Worm (Caenorhabditis elegans) whole organism, L4 larva: ENCODE measurements around the gene pcrg-1.
A peak's percentile ranks its signal among the peaks of the same experiment; 100 is the strongest.

ENCODE experiments used
- F44E2.7 ChIP-seq: fragments of 200-800 bp; sonication (Bioruptor generic); IDR thresholded peaks from 2 replicates; pipeline ENCODE4 v2.1.2; 2022; ENCODE audit warnings: missing genetic modification characterization, missing compliant biosample characterization
- R02D3.7 ChIP-seq: fragments of 150-350 bp; sonication (generic microtip); optimal IDR thresholded peaks from 3 replicates; lab custom pipeline; 2014; ENCODE audit warnings: missing biosample characterization, missing genetic modification characterization
- T20F7.1 ChIP-seq: fragments of 200-800 bp; sonication (Bioruptor generic); optimal IDR thresholded peaks from 2 replicates; lab custom pipeline; 2018; ENCODE audit warnings: mild to moderate bottlenecking, missing genetic modification characterization, missing compliant biosample characterization
- T26A8.4 ChIP-seq: fragments of 200-800 bp; sonication (Bioruptor generic); IDR thresholded peaks from 2 replicates; pipeline ENCODE4 v1.3.6; 2022; ENCODE audit warnings: missing genetic modification characterization, missing compliant biosample characterization
- ZK337.2 ChIP-seq: fragments of 200-800 bp; sonication (Bioruptor generic); IDR thresholded peaks from 2 replicates; pipeline ENCODE4 v1.3.6; 2022; ENCODE audit warnings: missing genetic modification reagents, missing genetic modification characterization, missing compliant biosample characterization
- ZK546.5 ChIP-seq, 2 experiments: sonication (generic microtip); optimal IDR thresholded peaks; 2 replicates each; lab custom pipeline; 2017; ENCODE audit warnings: missing biosample characterization in 2 of 2, missing genetic modification characterization in 2 of 2
- aha-1 ChIP-seq: fragments of 150-350 bp; peaks from one replicate; lab custom pipeline; 2014; ENCODE audit warnings: missing biosample characterization, missing genetic modification characterization
- aly-2 ChIP-seq: sonication (generic microtip); optimal IDR thresholded peaks from 2 replicates; lab custom pipeline; 2018; ENCODE audit warnings: missing biosample characterization, missing genetic modification characterization
- ceh-44 ChIP-seq: fragments of 200-800 bp; sonication (Bioruptor generic); IDR thresholded peaks from 2 replicates; pipeline ENCODE4 v1.3.6; 2022; ENCODE audit warnings: missing genetic modification reagents, missing genetic modification characterization, missing compliant biosample characterization
- cey-2 ChIP-seq: sonication (generic microtip); optimal IDR thresholded peaks from 3 replicates; lab custom pipeline; 2017; ENCODE audit warnings: missing genetic modification characterization, mild to moderate bottlenecking, missing compliant biosample characterization, antibody characterized with exemption, borderline replicate concordance; ENCODE audit not compliant: insufficient read depth
- ctbp-1 ChIP-seq: fragments of 200-800 bp; sonication (Bioruptor generic); IDR thresholded peaks from 2 replicates; pipeline ENCODE4 v1.3.6; 2022; ENCODE audit warnings: missing genetic modification reagents, missing genetic modification characterization, missing compliant biosample characterization
- daf-16 ChIP-seq, 3 experiments: sonication (generic microtip); optimal IDR thresholded peaks; 2 replicates each; lab custom pipeline; 2016 to 2017; ENCODE audit warnings: missing genetic modification characterization in 3 of 3, missing genetic modification reagents in 3 of 3, mild to moderate bottlenecking in 2 of 3, missing compliant biosample characterization in 2 of 3, missing biosample characterization in 1 of 3, moderate library complexity in 1 of 3
- daf-19 ChIP-seq: fragments of 200-800 bp; sonication (Bioruptor generic); conservative IDR thresholded peaks from 2 replicates; pipeline ENCODE4 v1.3.6; 2022; ENCODE audit warnings: missing genetic modification characterization, missing compliant biosample characterization
- fkh-10 ChIP-seq: fragments of 150-350 bp; optimal IDR thresholded peaks from 2 replicates; lab custom pipeline; 2014; ENCODE audit warnings: missing biosample characterization, missing genetic modification reagents, missing genetic modification characterization
- fos-1 ChIP-seq: fragments of 150-350 bp; optimal IDR thresholded peaks from 2 replicates; lab custom pipeline; 2014; ENCODE audit warnings: missing biosample characterization, missing genetic modification characterization
- hif-1 ChIP-seq, 2 experiments: sonication (generic microtip); optimal IDR thresholded peaks; 2 replicates each; lab custom pipeline; 2016 to 2017; ENCODE audit warnings: missing compliant biosample characterization in 2 of 2, missing genetic modification characterization in 2 of 2, missing genetic modification reagents in 2 of 2, missing genotype in 2 of 2, mild to moderate bottlenecking in 1 of 2
- hlh-30 ChIP-seq: sonication (generic microtip); optimal IDR thresholded peaks from 2 replicates; lab custom pipeline; 2017; ENCODE audit warnings: antibody characterized with exemption, mild to moderate bottlenecking, missing genetic modification characterization, missing compliant biosample characterization; ENCODE audit not compliant: insufficient read depth
- lin-13 ChIP-seq: fragments of 150-350 bp; optimal IDR thresholded peaks from 2 replicates; lab custom pipeline; 2014; ENCODE audit warnings: missing biosample characterization, missing genetic modification reagents, missing genetic modification characterization
- lin-38 ChIP-seq: fragments of 200-800 bp; sonication (Bioruptor generic); IDR thresholded peaks from 2 replicates; pipeline ENCODE4 v1.3.6; 2022; ENCODE audit warnings: missing genetic modification reagents, missing genetic modification characterization, missing compliant biosample characterization
- mdl-1 ChIP-seq, 2 experiments: fragments of 150-350 bp in 1 of 2; sonication (generic microtip) in 1 of 2; optimal IDR thresholded peaks; 2 replicates each; lab custom pipeline; 2014 to 2017; ENCODE audit warnings: missing biosample characterization in 2 of 2, missing genetic modification characterization in 2 of 2
- mdt-29 ChIP-seq: fragments of 200-800 bp; sonication (Bioruptor generic); IDR thresholded peaks from 2 replicates; pipeline ENCODE4 v1.3.6; 2022; ENCODE audit warnings: missing genetic modification reagents, missing genetic modification characterization, missing compliant biosample characterization
- nhr-11 ChIP-seq: fragments of 150-350 bp; optimal IDR thresholded peaks from 2 replicates; lab custom pipeline; 2014; ENCODE audit warnings: missing biosample characterization, missing genetic modification characterization
- nhr-76 ChIP-seq: fragments of 150-350 bp; optimal IDR thresholded peaks from 2 replicates; lab custom pipeline; 2014; ENCODE audit warnings: missing biosample characterization, missing genetic modification characterization
- nhr-77 ChIP-seq: fragments of 150-350 bp; optimal IDR thresholded peaks from 2 replicates; lab custom pipeline; 2014; ENCODE audit warnings: missing biosample characterization, missing genetic modification characterization
- php-3 ChIP-seq: fragments of 200-800 bp; sonication (Bioruptor generic); IDR thresholded peaks from 2 replicates; pipeline ENCODE4 v1.3.6; 2022; ENCODE audit warnings: missing genetic modification reagents, missing genetic modification characterization, missing compliant biosample characterization
- rbr-2 ChIP-seq: sonication (generic microtip); optimal IDR thresholded peaks from 2 replicates; lab custom pipeline; 2016; ENCODE audit warnings: missing genotype, missing genetic modification characterization, missing compliant biosample characterization
- tag-97 ChIP-seq: fragments of 200-800 bp; sonication (Bioruptor generic); IDR thresholded peaks from 2 replicates; pipeline ENCODE4 v1.3.6; 2022; ENCODE audit warnings: missing genetic modification characterization, missing compliant biosample characterization
- unc-62 ChIP-seq, 3 experiments: fragments of 150-350 bp in 1 of 3; sonication (generic microtip); optimal IDR thresholded peaks in 2 of 3; peaks in 1 of 3; 1 replicate in 1 of 3; 2 replicates in 2 of 3; lab custom pipeline; 2014 to 2017; ENCODE audit warnings: missing biosample characterization in 3 of 3, missing genetic modification characterization in 3 of 3, missing genetic modification reagents in 3 of 3, missing genotype in 1 of 3
- vab-7 ChIP-seq: fragments of 200-800 bp; sonication (Bioruptor generic); IDR thresholded peaks from 2 replicates; pipeline ENCODE4 v1.3.6; 2022; ENCODE audit warnings: missing genetic modification reagents, missing genetic modification characterization, missing compliant biosample characterization
- zfp-3 ChIP-seq: fragments of 200-800 bp; sonication (Bioruptor generic); conservative IDR thresholded peaks from 2 replicates; pipeline ENCODE4 v1.3.6; 2022; ENCODE audit warnings: missing genetic modification reagents, missing genetic modification characterization, missing compliant biosample characterization
- zip-11 ChIP-seq: fragments of 200-800 bp; sonication (Bioruptor generic); IDR thresholded peaks from 2 replicates; pipeline ENCODE4 v1.3.6; 2022; ENCODE audit warnings: missing genetic modification characterization, missing compliant biosample characterization
- zip-2 ChIP-seq: fragments of 150-350 bp; optimal IDR thresholded peaks from 2 replicates; lab custom pipeline; 2014; ENCODE audit warnings: missing biosample characterization, missing genetic modification characterization

Gene pcrg-1

DNA sequence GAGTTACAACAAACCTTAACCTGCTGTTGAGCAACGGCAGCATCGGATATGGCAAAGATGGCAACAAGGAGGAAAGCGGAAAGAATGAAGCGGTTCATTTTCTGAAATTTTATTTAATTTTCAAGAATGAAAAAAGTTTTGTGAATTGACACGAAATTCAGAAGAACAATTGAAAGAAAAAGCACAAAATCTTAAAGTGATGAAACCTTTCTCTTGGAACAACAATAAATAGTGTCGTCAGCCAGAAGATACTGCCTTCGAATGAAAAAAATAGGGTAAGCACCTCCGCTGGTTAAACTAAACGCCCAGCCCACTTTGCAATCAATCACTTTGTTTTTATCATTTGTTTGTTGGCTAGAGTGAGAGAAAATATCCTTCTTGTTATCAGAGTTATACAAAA lies 11.7 kb downstream of the pcrg-1 start, which contains the start of gene E04F6.9:
Gene E04F6.9 (minus strand): TSS at position 101 of the 400 bp plus-strand sequence.
- TF ChIP-seq rbr-2 (tag; lab: Kevin White, UChicago), result no peak
- TF ChIP-seq daf-16 (GFP tag; optimal IDR thresholded peaks at IDR 0.05; lab: Kevin White, UChicago), result peak in 1 of 2 experiments; percentile 36
- no peak for TF ChIP-seq daf-16 (tag; optimal IDR thresholded peaks at IDR 0.05; lab: Kevin White, UChicago)
- TF ChIP-seq, all 104 proteins: peak for 1

DNA sequence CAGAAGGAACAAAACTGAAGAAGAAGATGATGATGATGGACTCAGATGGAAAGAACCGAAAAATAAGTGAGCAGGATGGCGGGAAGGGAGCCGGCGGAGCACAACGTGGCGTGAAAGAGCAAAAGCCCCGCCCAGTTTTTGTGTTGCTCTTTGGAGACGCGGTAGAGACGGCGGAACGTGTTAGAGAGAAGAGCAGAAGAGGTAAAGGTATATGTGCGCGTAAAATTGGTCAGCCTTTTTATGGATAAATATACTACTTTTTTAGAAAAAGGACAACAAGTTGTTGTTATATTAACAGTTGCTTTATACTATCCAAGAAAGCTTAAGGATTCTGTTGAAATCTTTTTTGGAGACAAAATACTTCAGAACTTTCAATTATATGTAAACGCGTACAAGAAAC lies 16.7 kb downstream of the pcrg-1 start, which contains the start of gene E04F6.10:
Gene E04F6.10 (minus strand): TSS at position 101 of the 400 bp plus-strand sequence.
- TF ChIP-seq hif-1 (tag; optimal IDR thresholded peaks at IDR 0.05; lab: Kevin White, UChicago), result no peak
- TF ChIP-seq T26A8.4 (GFP tag; lab: Robert Waterston, UW), result no peak
- TF ChIP-seq zfp-3 (GFP tag; lab: Robert Waterston, UW), result no peak
- TF ChIP-seq lin-38 (GFP tag; lab: Robert Waterston, UW), result no peak
- no peak for TF ChIP-seq fos-1 (tag; lab: Kevin White, UChicago)
- TF ChIP-seq ceh-44 (GFP tag; lab: Robert Waterston, UW), result no peak
- no peak for TF ChIP-seq nhr-77 (tag; lab: Kevin White, UChicago)
- TF ChIP-seq R02D3.7 (tag; lab: Kevin White, UChicago), result no peak
- no peak for TF ChIP-seq aly-2 (tag; lab: Kevin White, UChicago)
- TF ChIP-seq daf-19, result no peak
- TF ChIP-seq aha-1 (tag; lab: Kevin White, UChicago), result peak; percentile 66
- no peak for TF ChIP-seq daf-16 (GFP tag; optimal IDR thresholded peaks at IDR 0.05; lab: Kevin White, UChicago)
- no peak for TF ChIP-seq daf-16 (tag; optimal IDR thresholded peaks at IDR 0.05; lab: Kevin White, UChicago)
- peak in 1 of 2 experiments; percentile 57 for TF ChIP-seq unc-62 (GFP tag; optimal IDR thresholded peaks at IDR 0.05 in 1 of 2; lab: Kevin White, UChicago)
- TF ChIP-seq unc-62 (tag; optimal IDR thresholded peaks at IDR 0.05; lab: Kevin White, UChicago), result no peak
- no peak for TF ChIP-seq nhr-76 (tag; lab: Kevin White, UChicago)

DNA sequence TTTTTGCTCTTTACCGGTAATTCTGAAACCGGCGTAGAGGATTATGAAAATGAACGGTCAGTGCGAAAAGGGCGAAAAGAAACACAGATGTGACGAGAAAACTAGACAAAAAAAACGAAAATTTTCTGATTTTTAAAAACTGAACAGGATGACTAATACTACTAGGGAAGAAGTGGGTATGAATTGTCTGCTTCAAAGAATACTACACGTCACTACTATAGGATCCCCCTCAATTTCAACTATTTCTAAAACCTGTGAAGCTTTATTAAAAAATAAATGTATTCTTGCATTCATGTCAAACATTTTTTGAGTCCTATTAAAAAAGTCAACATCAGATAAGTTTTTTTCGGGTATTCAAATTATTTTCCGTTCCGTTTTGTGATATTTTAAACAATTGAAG lies 23.7 kb downstream of the pcrg-1 start:
- TF ChIP-seq unc-62 (GFP tag; optimal IDR thresholded peaks at IDR 0.05 in 1 of 2; lab: Kevin White, UChicago) (peak in 1 of 2 experiments; percentile 56), unc-62 (tag; optimal IDR thresholded peaks at IDR 0.05; lab: Kevin White, UChicago) (no peak), aha-1 (tag; lab: Kevin White, UChicago) (peak; percentile 55), ZK546.5 (tag; optimal IDR thresholded peaks at IDR 0.05; lab: Kevin White, UChicago) (no peak), lin-13 (no peak)
- TF ChIP-seq, all 104 proteins: peak for 2

DNA sequence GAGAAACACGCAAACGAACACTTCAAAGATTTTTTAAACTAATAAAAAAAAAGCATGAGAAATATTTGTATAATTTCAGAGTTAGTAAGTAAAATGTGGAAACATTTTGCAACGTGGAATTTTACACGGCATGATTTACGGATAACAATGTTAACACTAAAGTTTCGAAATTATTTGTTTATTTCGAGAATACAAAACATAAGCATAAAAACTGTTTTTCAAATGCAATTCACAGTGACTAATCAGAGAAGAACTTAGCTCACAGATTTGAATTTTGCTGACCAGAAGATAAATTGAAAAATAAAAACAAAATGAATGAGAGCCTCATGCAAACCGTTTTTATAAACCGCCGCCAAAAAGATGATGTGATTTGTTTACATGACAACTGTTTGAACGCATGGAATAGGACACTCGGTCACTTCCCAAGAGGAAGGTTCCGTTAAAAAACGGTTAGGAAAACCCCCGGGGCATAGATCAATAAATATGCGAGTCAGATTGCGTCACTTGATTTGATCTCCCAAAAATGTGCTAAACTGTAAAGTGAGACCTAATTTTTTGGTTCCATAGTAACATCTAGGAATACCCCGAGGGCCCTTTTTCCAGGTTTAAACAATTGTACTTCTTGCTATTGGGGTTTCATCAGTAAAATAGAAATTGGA lies 25.6 kb downstream of the pcrg-1 start, which contains the start of gene clh-3:
Gene clh-3 (minus strand): TSS at position 51 of the 659 bp plus-strand sequence.
- no peak for TF ChIP-seq vab-7 (GFP tag; lab: Robert Waterston, UW)
- TF ChIP-seq php-3, result no peak
- no peak for TF ChIP-seq T20F7.1
- TF ChIP-seq ZK337.2 (GFP tag; lab: Robert Waterston, UW), result no peak
- TF ChIP-seq zfp-3 (GFP tag; lab: Robert Waterston, UW), result no peak
- TF ChIP-seq tag-97 (GFP tag; lab: Robert Waterston, UW), result no peak
- no peak for TF ChIP-seq daf-16 (GFP tag; optimal IDR thresholded peaks at IDR 0.05; lab: Kevin White, UChicago)
- TF ChIP-seq daf-16 (tag; optimal IDR thresholded peaks at IDR 0.05; lab: Kevin White, UChicago), result no peak
- TF ChIP-seq mdt-29 (GFP tag; lab: Robert Waterston, UW), result no peak
- TF ChIP-seq fkh-10 (GFP tag; lab: Kevin White, UChicago), result no peak
- TF ChIP-seq mdl-1 (tag; optimal IDR thresholded peaks at IDR 0.05; lab: Kevin White, UChicago), result no peak
- TF ChIP-seq nhr-77 (tag; lab: Kevin White, UChicago), result no peak
- no peak for TF ChIP-seq zip-2
- TF ChIP-seq F44E2.7 (GFP tag; lab: Robert Waterston, UW), result no peak
- TF ChIP-seq nhr-11, result no peak
- TF ChIP-seq zip-11 (GFP tag; lab: Robert Waterston, UW), result no peak
- no peak for TF ChIP-seq ctbp-1 (GFP tag; lab: Robert Waterston, UW)
- TF ChIP-seq cey-2 (tag; lab: Kevin White, UChicago), result no peak
- TF ChIP-seq hlh-30 (tag; lab: Kevin White, UChicago), result no peak
